Worm (Caenorhabditis elegans) whole organism, L1 larva: ENCODE measurements around the gene ceeh-2.

ENCODE experiments used
- ces-1 ChIP-seq: fragments of 150-350 bp; optimal IDR thresholded peaks from 2 replicates; lab custom pipeline; 2014; ENCODE audit warnings: missing biosample characterization, missing genetic modification reagents, missing genetic modification characterization
- nhr-20 ChIP-seq: sonication (generic microtip); optimal IDR thresholded peaks from 2 replicates; lab custom pipeline; 2016; ENCODE audit warnings: mild to moderate bottlenecking, missing genetic modification characterization, missing compliant biosample characterization
- nhr-237 ChIP-seq: fragments of 150-350 bp; optimal IDR thresholded peaks from 2 replicates; lab custom pipeline; 2014; ENCODE audit warnings: missing biosample characterization, missing genetic modification characterization

DNA sequence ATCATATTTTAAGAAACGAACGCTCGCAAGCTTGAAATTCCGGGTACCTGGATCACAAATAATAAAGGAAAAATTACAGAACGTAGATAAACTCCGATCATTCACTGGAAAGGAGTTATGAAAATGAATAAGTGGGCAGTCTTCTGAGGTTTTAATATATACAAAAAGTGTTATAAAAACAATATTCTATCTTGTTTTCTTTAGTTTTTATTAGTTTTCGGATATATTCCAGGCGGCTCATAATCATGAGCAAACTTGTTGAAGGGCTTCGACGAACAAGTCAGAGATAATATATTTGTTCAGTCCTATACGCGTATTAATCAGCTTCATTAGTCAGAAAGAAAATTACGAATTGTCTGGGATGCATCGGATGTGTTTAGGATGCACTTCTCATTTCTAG, 43.8 kb downstream of the ceeh-2 start, which contains the start of gene gcy-6:
- TF ChIP-seq nhr-237 (tag; lab: Kevin White, UChicago) (no peak), nhr-20 (no peak), ces-1 (no peak)
